Worm (Caenorhabditis elegans) whole organism, mixed stage, embryonic: ENCODE results near the gene rmif-2.

ENCODE experiments used
- M03D4.4 ChIP-seq: sonication (generic microtip); optimal IDR thresholded peaks from 2 replicates; lab custom pipeline; 2017; ENCODE audit warnings: mild to moderate bottlenecking, missing genetic modification characterization, missing compliant biosample characterization
- blmp-1 ChIP-seq: fragments of 150-350 bp; optimal IDR thresholded peaks from 2 replicates; lab custom pipeline; 2014; ENCODE audit warnings: missing biosample characterization, missing genetic modification characterization
- ceh-39 ChIP-seq: fragments of 150-350 bp; optimal IDR thresholded peaks from 2 replicates; lab custom pipeline; 2014; ENCODE audit warnings: missing biosample characterization, missing genetic modification characterization
- ceh-43 ChIP-seq: fragments of 200-800 bp; sonication (Bioruptor generic); optimal IDR thresholded peaks from 2 replicates; lab custom pipeline; 2018; ENCODE audit warnings: mild to moderate bottlenecking, missing genetic modification characterization, moderate library complexity, missing compliant biosample characterization
- ceh-83 ChIP-seq: fragments of 200-800 bp; sonication (Bioruptor generic); optimal IDR thresholded peaks from 2 replicates; lab custom pipeline; 2018; ENCODE audit warnings: mild to moderate bottlenecking, missing genetic modification characterization, missing compliant biosample characterization
- ces-1 ChIP-seq: fragments of 150-350 bp; optimal IDR thresholded peaks from 2 replicates; lab custom pipeline; 2014; ENCODE audit warnings: missing biosample characterization, missing genetic modification reagents, missing genetic modification characterization
- cnd-1 ChIP-seq: fragments of 200-800 bp; sonication (Bioruptor generic); optimal IDR thresholded peaks from 2 replicates; lab custom pipeline; 2018; ENCODE audit warnings: mild to moderate bottlenecking, missing genetic modification characterization, missing compliant biosample characterization
- drap-1 ChIP-seq: fragments of 200-800 bp; sonication (Bioruptor generic); optimal IDR thresholded peaks from 3 replicates; lab custom pipeline; 2018; ENCODE audit warnings: mild to moderate bottlenecking, missing genetic modification characterization, missing compliant biosample characterization
- elt-3 ChIP-seq: fragments of 150-350 bp; optimal IDR thresholded peaks from 2 replicates; lab custom pipeline; 2014; ENCODE audit warnings: missing biosample characterization, missing genetic modification characterization
- flh-1 ChIP-seq: fragments of 200-800 bp; sonication (Bioruptor generic); optimal IDR thresholded peaks from 2 replicates; lab custom pipeline; 2018; ENCODE audit warnings: mild to moderate bottlenecking, missing genetic modification characterization, moderate library complexity, missing compliant biosample characterization
- ham-2 ChIP-seq: fragments of 200-800 bp; sonication (Bioruptor generic); optimal IDR thresholded peaks from 2 replicates; lab custom pipeline; 2018; ENCODE audit warnings: mild to moderate bottlenecking, missing genetic modification characterization, missing compliant biosample characterization
- hlh-1 ChIP-seq: fragments of 150-350 bp; optimal IDR thresholded peaks from 2 replicates; lab custom pipeline; 2014; ENCODE audit warnings: missing biosample characterization, missing genetic modification reagents, missing genetic modification characterization
- lin-13 ChIP-seq: fragments of 150-350 bp; optimal IDR thresholded peaks from 2 replicates; lab custom pipeline; 2014; ENCODE audit warnings: missing biosample characterization, missing genetic modification characterization
- lin-32 ChIP-seq: fragments of 200-800 bp; sonication (Bioruptor generic); optimal IDR thresholded peaks from 2 replicates; lab custom pipeline; 2018; ENCODE audit warnings: mild to moderate bottlenecking, missing genetic modification characterization, missing compliant biosample characterization
- lsy-2 ChIP-seq: fragments of 150-350 bp; optimal IDR thresholded peaks from 2 replicates; lab custom pipeline; 2014; ENCODE audit warnings: missing biosample characterization, missing genetic modification characterization
- mab-5 ChIP-seq: fragments of 150-350 bp; optimal IDR thresholded peaks from 2 replicates; lab custom pipeline; 2014; ENCODE audit warnings: missing biosample characterization, missing genetic modification characterization
- mls-2 ChIP-seq: sonication (generic microtip); optimal IDR thresholded peaks from 2 replicates; lab custom pipeline; 2016; ENCODE audit warnings: mild to moderate bottlenecking, missing genetic modification characterization, moderate library complexity, missing compliant biosample characterization
- nhr-12 ChIP-seq: fragments of 150-350 bp; optimal IDR thresholded peaks from 2 replicates; lab custom pipeline; 2014; ENCODE audit warnings: missing biosample characterization, missing genetic modification characterization
- nhr-2 ChIP-seq: fragments of 150-350 bp; optimal IDR thresholded peaks from 2 replicates; lab custom pipeline; 2014; ENCODE audit warnings: missing biosample characterization, missing genetic modification characterization
- nhr-237 ChIP-seq: fragments of 150-350 bp; optimal IDR thresholded peaks from 2 replicates; lab custom pipeline; 2014; ENCODE audit warnings: missing biosample characterization, missing genetic modification characterization
- nhr-28 ChIP-seq: fragments of 150-350 bp; optimal IDR thresholded peaks from 2 replicates; lab custom pipeline; 2014; ENCODE audit warnings: missing biosample characterization, missing genetic modification characterization
- nhr-76 ChIP-seq: sonication (generic microtip); optimal IDR thresholded peaks from 2 replicates; lab custom pipeline; 2017; ENCODE audit warnings: missing biosample characterization, missing genetic modification characterization
- snpc-4 ChIP-seq: fragments of 150-350 bp; optimal IDR thresholded peaks from 2 replicates; lab custom pipeline; 2014; ENCODE audit warnings: missing biosample characterization, missing genetic modification characterization
- tbx-8 ChIP-seq: fragments of 200-800 bp; sonication (Bioruptor generic); optimal IDR thresholded peaks from 2 replicates; lab custom pipeline; 2018; ENCODE audit warnings: mild to moderate bottlenecking, missing genetic modification characterization, moderate library complexity, missing compliant biosample characterization
- unc-120 ChIP-seq: sonication (generic microtip); optimal IDR thresholded peaks from 2 replicates; lab custom pipeline; 2017; ENCODE audit warnings: missing genetic modification characterization, missing compliant biosample characterization; ENCODE audit not compliant: poor library complexity, severe bottlenecking
- unc-39 ChIP-seq: fragments of 150-350 bp; optimal IDR thresholded peaks from 2 replicates; lab custom pipeline; 2014; ENCODE audit warnings: missing biosample characterization, missing genetic modification characterization
- unc-62 ChIP-seq: fragments of 150-350 bp; optimal IDR thresholded peaks from 2 replicates; lab custom pipeline; 2014; ENCODE audit warnings: missing biosample characterization, missing genetic modification reagents, missing genetic modification characterization
- zip-8 ChIP-seq: fragments of 150-350 bp; optimal IDR thresholded peaks from 2 replicates; lab custom pipeline; 2014; ENCODE audit warnings: missing biosample characterization, missing genetic modification characterization
- ztf-11 ChIP-seq: fragments of 150-350 bp; optimal IDR thresholded peaks from 2 replicates; lab custom pipeline; 2014; ENCODE audit warnings: missing biosample characterization, missing genetic modification characterization

Gene rmif-2

DNA sequence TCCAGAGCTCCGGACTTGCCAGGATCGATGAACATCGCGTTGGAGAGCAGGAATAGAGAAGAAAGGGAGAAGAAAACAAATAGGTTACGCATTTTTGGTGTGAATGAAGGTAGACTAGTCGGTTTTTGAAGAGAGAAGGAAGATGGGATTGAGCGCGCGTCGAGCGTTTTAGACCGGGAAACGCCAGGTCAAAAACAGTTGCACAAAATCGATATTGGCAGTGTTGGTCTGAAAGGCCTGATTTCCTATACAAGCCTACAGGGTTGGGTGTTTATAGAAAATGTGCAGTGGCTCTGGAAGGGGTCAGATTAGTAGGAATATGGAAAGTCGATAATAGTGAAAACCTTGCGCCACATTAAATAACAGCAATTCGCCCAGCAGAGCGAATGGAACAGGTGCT lies 22.5 kb downstream of the rmif-2 start, which contains the start of gene dsl-2:
dsl-2 (minus strand) TSS at position 101 of the 400 bp plus-strand sequence.
- TF ChIP-seq lin-32 (GFP tag; lab: Kevin White, UChicago) (no peak), elt-3 (tag; lab: Kevin White, UChicago) (no peak), nhr-28 (tag; lab: Kevin White, UChicago) (no peak), cnd-1 (tag; lab: Kevin White, UChicago) (no peak)

DNA sequence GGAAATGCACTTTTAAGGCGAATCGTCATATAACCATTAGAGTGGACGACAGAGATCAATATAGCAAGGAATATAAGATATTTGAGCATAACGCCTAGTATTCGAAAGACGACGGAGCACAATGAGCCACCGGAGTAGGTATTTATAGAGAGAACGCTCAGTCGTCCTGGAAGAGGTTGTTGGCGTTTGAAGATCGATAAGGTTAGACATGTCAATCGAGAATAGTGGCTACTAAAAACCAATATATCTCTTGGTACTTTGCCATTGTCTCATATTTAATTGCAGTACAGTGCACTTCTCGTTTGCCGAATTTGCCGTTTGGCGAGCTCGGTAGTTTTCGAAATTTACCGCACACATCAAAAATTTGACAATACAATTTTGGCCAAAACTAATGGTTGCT lies 25.6 kb downstream of the rmif-2 start, which contains the start of gene dsl-1:
dsl-1 (minus strand) TSS at position 101 of the 400 bp plus-strand sequence.
- TF ChIP-seq unc-62 (no peak), nhr-12 (tag; lab: Kevin White, UChicago) (no peak), unc-39 (tag; lab: Kevin White, UChicago) (no peak), zip-8 (no peak), ceh-43 (GFP tag; lab: Kevin White, UChicago) (no peak), elt-3 (tag; lab: Kevin White, UChicago) (no peak), ces-1 (no peak), lin-13 (no peak), unc-120 (tag; lab: Kevin White, UChicago) (no peak), mls-2 (tag; lab: Kevin White, UChicago) (no peak), ham-2 (GFP tag; lab: Kevin White, UChicago) (no peak), blmp-1 (tag; lab: Kevin White, UChicago) (no peak), nhr-237 (tag; lab: Kevin White, UChicago) (no peak), lsy-2 (tag; lab: Kevin White, UChicago) (no peak), cnd-1 (tag; lab: Kevin White, UChicago) (no peak), drap-1 (no peak), M03D4.4 (tag; lab: Kevin White, UChicago) (no peak), nhr-2 (no peak)

ce11 chrIV:1209320-1209719 lies 26.9 kb downstream of the rmif-2 start:
- TF ChIP-seq tbx-8 (GFP tag; lab: Kevin White, UChicago), result no peak
- TF ChIP-seq ceh-43 (GFP tag; lab: Kevin White, UChicago), result no peak
- TF ChIP-seq flh-1 (GFP tag; lab: Kevin White, UChicago), result no peak
- no peak for TF ChIP-seq mls-2 (tag; lab: Kevin White, UChicago)
- no peak for TF ChIP-seq nhr-76 (tag; lab: Kevin White, UChicago)
- TF ChIP-seq ztf-11 (tag; lab: Kevin White, UChicago), result no peak
- TF ChIP-seq blmp-1 (tag; lab: Kevin White, UChicago), result no peak
- TF ChIP-seq ceh-83 (GFP tag; lab: Kevin White, UChicago), result no peak
- no peak for TF ChIP-seq ham-2 (GFP tag; lab: Kevin White, UChicago)
- TF ChIP-seq M03D4.4 (tag; lab: Kevin White, UChicago), result no peak
- TF ChIP-seq nhr-237 (tag; lab: Kevin White, UChicago), result no peak
- TF ChIP-seq zip-8, result no peak
- no peak for TF ChIP-seq drap-1
- no peak for TF ChIP-seq nhr-12 (tag; lab: Kevin White, UChicago)

DNA sequence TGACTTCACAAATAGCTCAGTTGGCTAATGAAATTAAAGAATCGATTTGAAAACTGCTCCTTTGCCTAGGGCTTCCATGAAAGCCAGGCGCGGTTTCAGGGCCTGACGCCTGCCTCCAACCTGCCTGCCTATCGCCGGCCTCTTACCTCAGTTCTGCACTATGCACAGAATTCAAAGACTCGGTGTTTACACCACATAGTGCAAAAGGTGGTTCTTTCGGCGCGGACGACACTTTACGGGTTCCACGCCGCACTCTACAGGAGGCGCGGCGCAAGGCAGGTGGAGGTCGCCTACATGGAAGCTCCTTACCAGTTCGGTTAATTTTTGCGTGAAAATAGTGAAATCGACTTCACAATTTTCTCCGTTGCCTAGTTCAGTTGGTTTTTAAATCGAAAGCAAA lies 27.4 kb downstream of the rmif-2 start:
- no peak for TF ChIP-seq unc-62
- TF ChIP-seq nhr-237 (tag; lab: Kevin White, UChicago), result no peak
- TF ChIP-seq flh-1 (GFP tag; lab: Kevin White, UChicago), result no peak
- no peak for TF ChIP-seq nhr-12 (tag; lab: Kevin White, UChicago)
- no peak for TF ChIP-seq snpc-4
- TF ChIP-seq ces-1, result no peak
- no peak for TF ChIP-seq ztf-11 (tag; lab: Kevin White, UChicago)
- TF ChIP-seq lin-13, result no peak
- TF ChIP-seq ham-2 (GFP tag; lab: Kevin White, UChicago), result no peak
- TF ChIP-seq hlh-1 (tag; lab: Kevin White, UChicago), result no peak
- no peak for TF ChIP-seq zip-8

DNA sequence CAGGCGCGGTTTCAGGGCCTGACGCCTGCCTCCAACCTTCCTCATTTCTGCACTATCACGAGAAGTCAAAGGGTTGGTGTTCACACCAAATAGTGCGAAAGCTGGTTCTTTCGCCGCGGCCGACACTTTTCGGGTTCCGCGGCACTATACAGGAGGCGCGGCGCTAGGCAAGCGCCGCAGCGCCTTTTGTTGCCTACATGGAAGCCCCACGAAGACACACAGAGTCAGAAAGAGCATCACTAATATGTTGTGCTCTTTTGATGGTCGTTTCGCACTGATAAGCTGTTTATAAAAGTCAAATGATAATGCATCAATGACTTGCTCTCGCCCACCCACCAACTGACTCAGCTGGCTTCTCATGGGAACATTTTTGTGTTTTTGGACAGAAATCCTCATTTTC lies 29.5 kb downstream of the rmif-2 start:
- TF ChIP-seq nhr-12 (tag; lab: Kevin White, UChicago) (no peak), flh-1 (GFP tag; lab: Kevin White, UChicago) (no peak), unc-62 (no peak), lin-13 (no peak), nhr-237 (tag; lab: Kevin White, UChicago) (no peak), ces-1 (no peak), blmp-1 (tag; lab: Kevin White, UChicago) (no peak), M03D4.4 (tag; lab: Kevin White, UChicago) (no peak), nhr-28 (tag; lab: Kevin White, UChicago) (no peak), ham-2 (GFP tag; lab: Kevin White, UChicago) (no peak), lsy-2 (tag; lab: Kevin White, UChicago) (no peak), tbx-8 (GFP tag; lab: Kevin White, UChicago) (no peak), ceh-39 (tag; lab: Kevin White, UChicago) (no peak), nhr-76 (tag; lab: Kevin White, UChicago) (no peak), ceh-83 (GFP tag; lab: Kevin White, UChicago) (no peak), mab-5 (no peak), zip-8 (no peak), elt-3 (tag; lab: Kevin White, UChicago) (no peak)
- TF ChIP-seq, all 35 proteins: peak for 0
